Worm (Caenorhabditis elegans) whole organism, midembryonic: Measurements from ENCODE around the gene ran-1.

Experiments
- flt-1 ChIP-seq: fragments of 200-800 bp; sonication (Bioruptor generic); IDR thresholded peaks from 2 replicates; pipeline ENCODE4 v1.3.6; 2022; ENCODE audit warnings: missing genetic modification characterization, missing compliant biosample characterization
- klf-2 ChIP-seq: fragments of 200-800 bp; sonication (Bioruptor generic); conservative IDR thresholded peaks from 2 replicates; pipeline ENCODE4 v1.3.6; 2022; ENCODE audit warnings: missing genetic modification reagents, missing genetic modification characterization, missing compliant biosample characterization
- tab-1 ChIP-seq: fragments of 200-800 bp; sonication (Bioruptor generic); IDR thresholded peaks from 2 replicates; pipeline ENCODE4 v1.3.6; 2022; ENCODE audit warnings: missing genetic modification characterization, missing compliant biosample characterization
- ztf-29 ChIP-seq: fragments of 200-800 bp; sonication (Bioruptor generic); IDR thresholded peaks from 2 replicates; pipeline ENCODE4 v1.3.6; 2022; ENCODE audit warnings: missing genetic modification reagents, missing genetic modification characterization, missing compliant biosample characterization

ce11 chrIII:10700460-10700859, 47.1 kb downstream of the ran-1 start, which contains the start of gene Y39A1A.20:
- TF ChIP-seq tab-1 (GFP tag; lab: Robert Waterston, UW) (no peak), klf-2 (GFP tag; lab: Robert Waterston, UW) (no peak), flt-1 (no peak), ztf-29 (GFP tag; lab: Robert Waterston, UW) (no peak)
